In genomic region chrIV:3742426-3742839, ce11 we compare ENCODE assay signal across 1 worm cellular context.
TF ChIP-seq lines count a peak whose summit lies in the region.

No protein-coding gene starts in this region.

TF ChIP-seq in whole organism, L1 larva, 84 proteins besides CTCF, POLR2A, EP300 and RAD21 (continued from another document):
- TF ChIP-seq nhr-11 (tag; optimal IDR thresholded peaks at IDR 0.05; lab: Kevin White, UChicago), result peak; percentile 72
- TF ChIP-seq C34B4.2 (tag; optimal IDR thresholded peaks at IDR 0.05; lab: Kevin White, UChicago), result no peak
- peak in 1 of 2 experiments; percentile 27 for TF ChIP-seq ztf-11 (tag; optimal IDR thresholded peaks at IDR 0.05; lab: Kevin White, UChicago)
- peak; percentile 24 for TF ChIP-seq pax-3 (tag; optimal IDR thresholded peaks at IDR 0.05; lab: Kevin White, UChicago)
- no peak for TF ChIP-seq nhr-12 (tag; optimal IDR thresholded peaks at IDR 0.05; lab: Kevin White, UChicago)
- TF ChIP-seq unc-98 (GFP tag; IDR thresholded peaks at IDR 0.05; lab: Robert Waterston, UW), result no peak
- TF ChIP-seq unc-86 (tag; optimal IDR thresholded peaks at IDR 0.05; lab: Kevin White, UChicago), result peak; percentile 74
- no peak for TF ChIP-seq sup-37 (GFP tag; optimal IDR thresholded peaks at IDR 0.05; lab: Kevin White, UChicago)
- TF ChIP-seq nhr-76 (tag; optimal IDR thresholded peaks at IDR 0.05; lab: Kevin White, UChicago), result no peak
- no peak for TF ChIP-seq Y116A8C.19 (tag; optimal IDR thresholded peaks at IDR 0.05; lab: Kevin White, UChicago; ENCODE audit: borderline replicate concordance)
- TF ChIP-seq fkh-4 (tag; optimal IDR thresholded peaks at IDR 0.05; lab: Kevin White, UChicago; ENCODE audit: borderline replicate concordance), result no peak
- peak; percentile 80 to 91 for TF ChIP-seq lsy-2 (tag; optimal IDR thresholded peaks at IDR 0.05; lab: Kevin White, UChicago)
- no peak for TF ChIP-seq lin-15B (tag; optimal IDR thresholded peaks at IDR 0.05; lab: Kevin White, UChicago)
- peak; percentile 52 for TF ChIP-seq egl-13 (tag; optimal IDR thresholded peaks at IDR 0.05; lab: Kevin White, UChicago)
- peak; percentile 41 for TF ChIP-seq elt-2 (tag; optimal IDR thresholded peaks at IDR 0.05; lab: Kevin White, UChicago)
- TF ChIP-seq ets-5 (GFP tag; IDR thresholded peaks at IDR 0.05; lab: Robert Waterston, UW), result no peak
- TF ChIP-seq nhr-85 (tag; lab: Kevin White, UChicago), result peak; percentile 97
- TF ChIP-seq grh-1 (GFP tag; IDR thresholded peaks at IDR 0.05; lab: Robert Waterston, UW), result peak; percentile 27; the same call in 1 of the 2 replicates
- no peak for TF ChIP-seq ceh-90 (tag; optimal IDR thresholded peaks at IDR 0.05; lab: Kevin White, UChicago)
- TF ChIP-seq hpl-2 (GFP tag; optimal IDR thresholded peaks at IDR 0.05; lab: Kevin White, UChicago), result peak; percentile 67
- TF ChIP-seq ceh-82 (tag; optimal IDR thresholded peaks at IDR 0.05; lab: Kevin White, UChicago), result peak; percentile 59 to 70 (median 60)
- TF ChIP-seq ceh-63 (GFP tag; optimal IDR thresholded peaks at IDR 0.05; lab: Kevin White, UChicago), result no peak
- TF ChIP-seq dpl-1 (GFP tag; optimal IDR thresholded peaks at IDR 0.05; lab: Kevin White, UChicago), result peak; percentile 52 to 65 (median 61)
- TF ChIP-seq nhr-90 (tag; optimal IDR thresholded peaks at IDR 0.05; lab: Kevin White, UChicago; ENCODE audit: poor library complexity), result peak; percentile 75
